Fruit fly (Drosophila melanogaster) whole organism, prepupa: Measurements from ENCODE around the gene CG18599.

Source experiments
- Blimp-1 ChIP-seq: fragments of 200-800 bp; sonication (Bioruptor generic); optimal IDR thresholded peaks from 3 replicates; lab custom pipeline; 2017; ENCODE audit warnings: missing biosample characterization, missing genetic modification characterization, mild to moderate bottlenecking, moderate library complexity, missing genetic modification reagents
- CG10669 ChIP-seq: fragments of 200-800 bp; sonication (Bioruptor generic); optimal IDR thresholded peaks from 3 replicates; lab custom pipeline; 2018; ENCODE audit warnings: missing biosample characterization, mild to moderate bottlenecking, missing genetic modification characterization, moderate library complexity
- CG11294 ChIP-seq: fragments of 200-800 bp; sonication (Bioruptor generic); IDR thresholded peaks from 2 replicates; pipeline ENCODE4 v1.3.6; 2022; ENCODE audit warnings: missing biosample characterization, missing genetic modification characterization
- CG11762 ChIP-seq: fragments of 200-800 bp; sonication (Bioruptor generic); optimal IDR thresholded peaks from 3 replicates; lab custom pipeline; 2016; ENCODE audit warnings: missing biosample characterization, missing genetic modification characterization; ENCODE audit not compliant: insufficient read depth
- CG11902 ChIP-seq: fragments of 200-800 bp; sonication (Bioruptor generic); optimal IDR thresholded peaks from 3 replicates; lab custom pipeline; 2016; ENCODE audit warnings: missing biosample characterization, missing genetic modification characterization
- CG15336 ChIP-seq: fragments of 200-800 bp; sonication (Bioruptor generic); IDR thresholded peaks from 2 replicates; pipeline ENCODE4 v1.3.6; 2022; ENCODE audit warnings: missing biosample characterization, missing genetic modification characterization
- CG1621 ChIP-seq: fragments of 200-800 bp; sonication (Bioruptor generic); optimal IDR thresholded peaks from 3 replicates; lab custom pipeline; 2018; ENCODE audit warnings: missing biosample characterization, mild to moderate bottlenecking, missing genetic modification characterization
- CG16779 ChIP-seq: fragments of 200-800 bp; sonication (Bioruptor generic); optimal IDR thresholded peaks from 3 replicates; lab custom pipeline; 2017; ENCODE audit warnings: missing biosample characterization, mild to moderate bottlenecking, missing genetic modification characterization
- CG3032 ChIP-seq: fragments of 200-800 bp; optimal IDR thresholded peaks from 2 replicates; lab custom pipeline; 2019; ENCODE audit warnings: missing biosample characterization, mild to moderate bottlenecking, missing genetic modification characterization, moderate library complexity
- CG34406 ChIP-seq: fragments of 200-800 bp; sonication (Bioruptor generic); optimal IDR thresholded peaks from 3 replicates; lab custom pipeline; 2016; ENCODE audit warnings: missing biosample characterization, missing genetic modification characterization
- CG3919 ChIP-seq: fragments of 200-800 bp; sonication (Bioruptor generic); optimal IDR thresholded peaks from 3 replicates; lab custom pipeline; 2016; ENCODE audit warnings: missing biosample characterization, missing genetic modification characterization
- CG4318 ChIP-seq: fragments of 200-800 bp; sonication (Bioruptor generic); optimal IDR thresholded peaks from 3 replicates; lab custom pipeline; 2017; ENCODE audit warnings: missing biosample characterization, mild to moderate bottlenecking, missing genetic modification characterization
- CG6276 ChIP-seq: fragments of 200-800 bp; sonication (Bioruptor generic); optimal IDR thresholded peaks from 2 replicates; lab custom pipeline; 2017; ENCODE audit warnings: missing biosample characterization, mild to moderate bottlenecking, missing genetic modification characterization
- CG6792 ChIP-seq: fragments of 200-800 bp; sonication (Bioruptor generic); optimal IDR thresholded peaks from 3 replicates; lab custom pipeline; 2016; ENCODE audit warnings: missing biosample characterization, missing genetic modification characterization
- CG6808 ChIP-seq: fragments of 200-800 bp; sonication (Bioruptor generic); optimal IDR thresholded peaks from 3 replicates; lab custom pipeline; 2017; ENCODE audit warnings: missing biosample characterization, missing genetic modification characterization, mild to moderate bottlenecking, moderate library complexity, missing genetic modification reagents
- CG6854 ChIP-seq: fragments of 200-800 bp; sonication (Bioruptor generic); optimal IDR thresholded peaks from 2 replicates; lab custom pipeline; 2017; ENCODE audit warnings: missing biosample characterization, mild to moderate bottlenecking, missing genetic modification characterization
- CG7368 ChIP-seq: fragments of 200-800 bp; sonication (Bioruptor generic); optimal IDR thresholded peaks from 3 replicates; lab custom pipeline; 2016; ENCODE audit warnings: missing biosample characterization, missing genetic modification characterization
- CG8119 ChIP-seq: fragments of 200-800 bp; sonication (Bioruptor generic); IDR thresholded peaks from 3 replicates; pipeline ENCODE4 v1.3.6; 2022; ENCODE audit warnings: missing biosample characterization, missing genetic modification characterization
- CG8319 ChIP-seq: fragments of 200-800 bp; sonication (Bioruptor generic); optimal IDR thresholded peaks from 3 replicates; lab custom pipeline; 2016; ENCODE audit warnings: missing biosample characterization, missing genetic modification characterization
- CG8632 ChIP-seq: fragments of 200-800 bp; sonication (Bioruptor generic); optimal IDR thresholded peaks from 3 replicates; lab custom pipeline; 2016; ENCODE audit warnings: missing biosample characterization, missing genetic modification characterization
- CG9139 ChIP-seq: fragments of 200-800 bp; sonication (Bioruptor generic); optimal IDR thresholded peaks from 3 replicates; lab custom pipeline; 2017; ENCODE audit warnings: missing biosample characterization, mild to moderate bottlenecking, missing genetic modification characterization
- Eip75B ChIP-seq: fragments of 200-800 bp; sonication (Bioruptor generic); optimal IDR thresholded peaks from 3 replicates; lab custom pipeline; 2016; ENCODE audit warnings: missing biosample characterization, missing genetic modification characterization
- Eip78C ChIP-seq: fragments of 200-800 bp; sonication (Bioruptor generic); peaks from one replicate; lab custom pipeline; 2016; ENCODE audit warnings: missing biosample characterization, missing genetic modification characterization
- Ets21C ChIP-seq: fragments of 200-800 bp; sonication (Bioruptor generic); optimal IDR thresholded peaks from 3 replicates; lab custom pipeline; 2016; ENCODE audit warnings: missing biosample characterization, missing genetic modification characterization
- Ets96B ChIP-seq: fragments of 200-800 bp; optimal IDR thresholded peaks from 2 replicates; lab custom pipeline; 2019; ENCODE audit warnings: missing biosample characterization, mild to moderate bottlenecking, missing genetic modification characterization, moderate library complexity
- Gug ChIP-seq: fragments of 200-800 bp; sonication (Bioruptor generic); IDR thresholded peaks from 2 replicates; pipeline ENCODE4 v1.3.6; 2022; ENCODE audit warnings: missing biosample characterization, missing genetic modification characterization
- OdsH ChIP-seq: fragments of 200-800 bp; sonication (Bioruptor generic); optimal IDR thresholded peaks from 3 replicates; lab custom pipeline; 2016; ENCODE audit warnings: missing biosample characterization, missing genetic modification characterization
- Smox ChIP-seq: fragments of 200-800 bp; sonication (Bioruptor generic); optimal IDR thresholded peaks from 3 replicates; lab custom pipeline; 2016; ENCODE audit warnings: missing biosample characterization, missing genetic modification characterization
- Sox102F ChIP-seq: fragments of 200-800 bp; sonication (Bioruptor generic); optimal IDR thresholded peaks from 2 replicates; lab custom pipeline; 2016; ENCODE audit warnings: missing biosample characterization, mild to moderate bottlenecking, missing genetic modification characterization
- Sox15 ChIP-seq: fragments of 200-800 bp; sonication (Bioruptor generic); optimal IDR thresholded peaks from 3 replicates; lab custom pipeline; 2016; ENCODE audit warnings: missing biosample characterization, missing genetic modification characterization
- achi ChIP-seq: fragments of 200-800 bp; sonication (Bioruptor generic); optimal IDR thresholded peaks from 3 replicates; lab custom pipeline; 2016; ENCODE audit warnings: missing biosample characterization, missing genetic modification characterization
- acj6 ChIP-seq: fragments of 200-800 bp; sonication (Bioruptor generic); optimal IDR thresholded peaks from 3 replicates; lab custom pipeline; 2016; ENCODE audit warnings: missing biosample characterization, missing genetic modification characterization
- dac ChIP-seq: fragments of 200-800 bp; sonication (Bioruptor generic); optimal IDR thresholded peaks from 2 replicates; lab custom pipeline; 2017; ENCODE audit warnings: missing biosample characterization, mild to moderate bottlenecking, missing genetic modification characterization
- dsx ChIP-seq: fragments of 200-800 bp; optimal IDR thresholded peaks from 3 replicates; lab custom pipeline; 2019; ENCODE audit warnings: missing biosample characterization, mild to moderate bottlenecking, missing genetic modification characterization, moderate library complexity; ENCODE audit not compliant: poor library complexity, severe bottlenecking
- eg ChIP-seq: fragments of 200-800 bp; sonication (Bioruptor generic); IDR thresholded peaks from 3 replicates; pipeline ENCODE4 v1.3.6; 2022; ENCODE audit warnings: missing biosample characterization, missing genetic modification characterization
- esn ChIP-seq: fragments of 200-800 bp; sonication (Bioruptor generic); optimal IDR thresholded peaks from 2 replicates; lab custom pipeline; 2016; ENCODE audit warnings: missing biosample characterization, mild to moderate bottlenecking, missing genetic modification characterization, moderate library complexity
- fd59A ChIP-seq: fragments of 200-800 bp; sonication (Bioruptor generic); optimal IDR thresholded peaks from 2 replicates; lab custom pipeline; 2017; ENCODE audit warnings: missing biosample characterization, mild to moderate bottlenecking, missing genetic modification characterization, missing genetic modification reagents
- fd85E ChIP-seq: fragments of 200-800 bp; sonication (Bioruptor generic); optimal IDR thresholded peaks from 3 replicates; lab custom pipeline; 2016; ENCODE audit warnings: missing biosample characterization, missing genetic modification characterization
- fkh ChIP-seq: fragments of 200-800 bp; sonication (Bioruptor generic); optimal IDR thresholded peaks from 3 replicates; lab custom pipeline; 2017; ENCODE audit warnings: missing biosample characterization, mild to moderate bottlenecking, missing genetic modification characterization, moderate library complexity
- lz ChIP-seq: fragments of 200-800 bp; sonication (Bioruptor generic); optimal IDR thresholded peaks from 3 replicates; lab custom pipeline; 2016; ENCODE audit warnings: missing biosample characterization, missing genetic modification characterization
- net ChIP-seq: fragments of 200-800 bp; sonication (Bioruptor generic); optimal IDR thresholded peaks from 3 replicates; lab custom pipeline; 2016; ENCODE audit warnings: missing biosample characterization, missing genetic modification characterization
- pdm3 ChIP-seq: fragments of 200-800 bp; sonication (Bioruptor generic); optimal IDR thresholded peaks from 3 replicates; lab custom pipeline; 2016; ENCODE audit warnings: missing biosample characterization, missing genetic modification characterization
- salr ChIP-seq, 2 experiments: fragments of 200-800 bp; sonication (Bioruptor generic); optimal IDR thresholded peaks; 3 replicates each; lab custom pipeline; 2016 to 2018; ENCODE audit warnings: missing biosample characterization in 2 of 2, missing genetic modification characterization in 2 of 2, mild to moderate bottlenecking in 1 of 2
- spab ChIP-seq: fragments of 200-800 bp; sonication (Bioruptor generic); optimal IDR thresholded peaks from 2 replicates; lab custom pipeline; 2017; ENCODE audit warnings: missing biosample characterization, mild to moderate bottlenecking, missing genetic modification characterization, missing genetic modification reagents
- ss ChIP-seq, 2 experiments: fragments of 200-800 bp; sonication (Bioruptor generic); optimal IDR thresholded peaks; 2 replicates in 1 of 2; 3 replicates in 1 of 2; lab custom pipeline; 2017 to 2018; ENCODE audit warnings: mild to moderate bottlenecking in 2 of 2, missing biosample characterization in 2 of 2, missing genetic modification characterization in 2 of 2, moderate library complexity in 1 of 2
- svp ChIP-seq: fragments of 200-800 bp; sonication (Bioruptor generic); peaks from one replicate; lab custom pipeline; 2016; ENCODE audit warnings: missing biosample characterization, missing genetic modification characterization
- topi ChIP-seq: fragments of 200-800 bp; sonication (Bioruptor generic); optimal IDR thresholded peaks from 3 replicates; lab custom pipeline; 2016; ENCODE audit warnings: missing biosample characterization, missing genetic modification characterization
- vri ChIP-seq: fragments of 200-800 bp; sonication (Bioruptor generic); optimal IDR thresholded peaks from 3 replicates; lab custom pipeline; 2016; ENCODE audit warnings: missing biosample characterization, mild to moderate bottlenecking, missing genetic modification characterization

CG18599 gene

DNA sequence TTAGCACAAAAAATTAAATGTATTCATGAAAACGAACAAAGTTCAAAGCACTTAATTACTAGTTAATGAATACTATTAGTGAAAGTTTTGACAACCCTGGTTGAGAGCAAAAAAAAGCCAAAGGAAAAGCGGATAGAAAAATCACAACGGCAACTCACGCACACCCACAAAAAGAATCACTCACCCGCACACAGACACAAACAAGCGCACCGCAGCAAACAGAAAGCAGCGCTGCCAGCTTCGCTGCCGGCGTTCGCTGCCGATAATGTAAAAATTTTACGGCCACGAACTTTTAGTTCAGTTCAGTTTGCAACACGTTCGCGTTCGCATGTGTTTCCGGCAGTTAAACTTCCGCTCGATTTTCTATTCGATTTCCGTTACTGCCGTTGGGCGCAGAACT, at the start of gene CG18599:
Gene CG18599 (plus strand): TSS at position 301 of the 400 bp plus-strand sequence.
- no peak for TF ChIP-seq CG34406 (GFP tag; lab: Kevin White, UChicago)
- TF ChIP-seq ss (GFP tag; optimal IDR thresholded peaks at IDR 0.05; lab: Kevin White, UChicago), result no peak
- TF ChIP-seq eg, result no peak

DNA sequence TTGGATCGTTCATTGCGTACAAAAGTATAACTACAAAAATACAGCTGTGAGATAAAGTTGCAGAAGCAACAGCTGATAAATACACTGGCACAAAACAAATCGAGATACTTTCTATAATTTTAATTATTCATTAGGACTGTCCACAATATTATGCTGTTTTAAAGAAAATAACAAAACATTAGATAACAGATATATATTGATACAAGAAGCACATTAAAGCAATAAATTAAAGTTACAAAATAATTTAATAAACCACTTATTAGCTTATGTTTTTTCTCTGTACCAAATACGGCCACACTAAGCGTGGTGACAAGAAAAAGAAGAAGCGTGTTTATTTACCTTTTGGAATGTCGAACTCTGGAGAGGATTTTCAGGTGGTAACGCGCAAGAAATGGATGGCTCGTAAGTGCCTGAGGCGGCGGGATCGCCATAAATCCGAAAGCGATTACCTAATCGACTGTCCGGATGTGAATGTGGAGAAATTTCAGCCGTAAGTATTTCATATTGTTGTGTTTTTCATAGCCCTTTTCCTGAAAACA, 47.3 kb upstream of the CG18599 start, which contains the start of the genes CG7988 and CG7183:
Gene CG7988 (plus strand): TSS at position 316 of the 539 bp plus-strand sequence.
Gene CG7183 (minus strand): TSS at position 489 of the 539 bp plus-strand sequence.
- TF ChIP-seq CG6808 (GFP tag; lab: Kevin White, UChicago) (peak; percentile 93), CG11762 (GFP tag; lab: Kevin White, UChicago) (peak; percentile 92), CG8319 (GFP tag; lab: Kevin White, UChicago) (peak; percentile 95), CG7368 (GFP tag; lab: Kevin White, UChicago) (peak; percentile 93), ss (GFP tag; optimal IDR thresholded peaks at IDR 0.05; lab: Kevin White, UChicago) (peak; percentile 86 to 95), Sox102F (GFP tag; lab: Kevin White, UChicago) (peak; percentile 95), Sox15 (GFP tag; lab: Kevin White, UChicago) (peak; percentile 97), dsx (GFP tag; lab: Kevin White, UChicago) (peak; percentile 97), dac (GFP tag; lab: Kevin White, UChicago) (peak; percentile 80), Ets21C (GFP tag; lab: Kevin White, UChicago) (peak; percentile 97), fd59A (GFP tag; lab: Kevin White, UChicago) (peak; percentile 95), fd85E (GFP tag; lab: Kevin White, UChicago) (no peak), esn (GFP tag; lab: Kevin White, UChicago) (peak; percentile 99), acj6 (peak; percentile 98), svp (GFP tag; lab: Kevin White, UChicago) (peak; percentile 99), lz (GFP tag; lab: Kevin White, UChicago) (peak; percentile 99), CG1621 (tag; lab: Kevin White, UChicago) (peak; percentile 94), CG9139 (peak; percentile 93), CG6792 (GFP tag; lab: Kevin White, UChicago) (peak; percentile 98), Gug (peak; percentile 99), CG8632 (GFP tag; lab: Kevin White, UChicago) (peak; percentile 98), OdsH (GFP tag; lab: Kevin White, UChicago) (peak; percentile 99), CG11902 (GFP tag; lab: Kevin White, UChicago) (peak; percentile 95), CG34406 (GFP tag; lab: Kevin White, UChicago) (peak; percentile 98), CG3919 (GFP tag; lab: Kevin White, UChicago) (peak; percentile 96), CG15336 (GFP tag; lab: Robert Waterston, UW) (peak; percentile 97), Eip75B (peak; percentile 98), CG11294 (peak; percentile 97), topi (GFP tag; lab: Kevin White, UChicago) (peak; percentile 98), CG8119 (peak; percentile 97), net (GFP tag; lab: Kevin White, UChicago) (peak; percentile 97), salr (GFP tag; optimal IDR thresholded peaks at IDR 0.05; lab: Kevin White, UChicago) (peak; percentile 92 to 97), CG16779 (tag; lab: Kevin White, UChicago) (peak; percentile 89), eg (peak; percentile 99), Blimp-1 (GFP tag; lab: Kevin White, UChicago) (peak; percentile 85), pdm3 (peak; percentile 99), CG3032 (tag; lab: Kevin White, UChicago) (peak; percentile 99), Smox (GFP tag; lab: Kevin White, UChicago) (peak; percentile 98), fkh (GFP tag; lab: Kevin White, UChicago) (peak; percentile 98), spab (peak; percentile 90), CG10669 (GFP tag; lab: Kevin White, UChicago) (peak; percentile 97), CG4318 (no peak), CG6854 (GFP tag; lab: Kevin White, UChicago) (peak; percentile 84), Ets96B (tag; lab: Kevin White, UChicago) (peak; percentile 98), CG6276 (GFP tag; lab: Kevin White, UChicago) (peak; percentile 88), vri (no peak), Eip78C (peak; percentile 99), achi (peak; percentile 97)
